Fruit fly (Drosophila melanogaster) whole organism, embryonic: ENCODE data around the gene Rai1.
A peak's percentile ranks its signal among the peaks of the same experiment; 100 is the strongest.

Source experiments
- B-H1 ChIP-seq: fragments of 200-800 bp; sonication (Bioruptor generic); IDR thresholded peaks from 3 replicates; pipeline ENCODE4 v1.3.6; 2022; ENCODE audit warnings: missing biosample characterization, missing genetic modification characterization
- B-H2 ChIP-seq: fragments of 200-800 bp; sonication (Bioruptor generic); optimal IDR thresholded peaks from 2 replicates; lab custom pipeline; 2018; ENCODE audit warnings: missing biosample characterization, mild to moderate bottlenecking, missing genetic modification characterization
- BEAF-32 ChIP-seq: fragments of 200-800 bp; sonication (Bioruptor generic); optimal IDR thresholded peaks from 3 replicates; lab custom pipeline; 2017; ENCODE audit warnings: missing biosample characterization, missing genetic modification characterization, mild to moderate bottlenecking, moderate library complexity, missing genetic modification reagents
- Blimp-1 ChIP-seq: fragments of 200-800 bp; sonication (Bioruptor generic); optimal IDR thresholded peaks from 3 replicates; lab custom pipeline; 2018; ENCODE audit warnings: missing biosample characterization, missing genetic modification characterization, mild to moderate bottlenecking, moderate library complexity, missing genetic modification reagents
- CG10431 ChIP-seq: fragments of 200-800 bp; sonication (Bioruptor generic); optimal IDR thresholded peaks from 3 replicates; lab custom pipeline; 2018; ENCODE audit warnings: missing biosample characterization, mild to moderate bottlenecking, missing genetic modification characterization
- CG12219 ChIP-seq: fragments of 200-800 bp; sonication (Bioruptor generic); optimal IDR thresholded peaks from 3 replicates; lab custom pipeline; 2018; ENCODE audit warnings: missing biosample characterization, mild to moderate bottlenecking, missing genetic modification characterization
- CG13296 ChIP-seq: fragments of 200-800 bp; sonication (Bioruptor generic); optimal IDR thresholded peaks from 3 replicates; lab custom pipeline; 2018; ENCODE audit warnings: missing biosample characterization, mild to moderate bottlenecking, missing genetic modification characterization
- CG14050 ChIP-seq: fragments of 200-800 bp; sonication (Bioruptor generic); IDR thresholded peaks from 3 replicates; pipeline ENCODE4 v1.3.6; 2022; ENCODE audit warnings: missing biosample characterization, missing genetic modification characterization
- CG1603 ChIP-seq: fragments of 200-800 bp; sonication (Bioruptor generic); optimal IDR thresholded peaks from 2 replicates; lab custom pipeline; 2019; ENCODE audit warnings: missing biosample characterization, mild to moderate bottlenecking, missing genetic modification characterization, moderate library complexity
- CG17361 ChIP-seq: fragments of 200-800 bp; sonication (Bioruptor generic); IDR thresholded peaks from 3 replicates; pipeline ENCODE4 v1.3.6; 2022; ENCODE audit warnings: missing biosample characterization, missing genetic modification characterization
- CG2116 ChIP-seq: fragments of 200-800 bp; sonication (Bioruptor generic); optimal IDR thresholded peaks from 3 replicates; lab custom pipeline; 2018; ENCODE audit warnings: missing biosample characterization, mild to moderate bottlenecking, missing genetic modification characterization
- CG2875 ChIP-seq: fragments of 200-800 bp; sonication (Bioruptor generic); optimal IDR thresholded peaks from 2 replicates; lab custom pipeline; 2017; ENCODE audit warnings: missing biosample characterization, mild to moderate bottlenecking, missing genetic modification characterization, missing genetic modification reagents
- CG34224 ChIP-seq: fragments of 200-800 bp; sonication (Bioruptor generic); IDR thresholded peaks from 3 replicates; pipeline ENCODE4 v1.3.6; 2022; ENCODE audit warnings: missing biosample characterization, missing genetic modification characterization; ENCODE audit not compliant: partially characterized antibody
- CG3847 ChIP-seq: fragments of 200-800 bp; sonication (Bioruptor generic); IDR thresholded peaks from 2 replicates; pipeline ENCODE4 v1.3.6; 2022; ENCODE audit warnings: missing biosample characterization, missing genetic modification characterization
- CG6272 ChIP-seq: fragments of 200-800 bp; sonication (Bioruptor generic); IDR thresholded peaks from 2 replicates; pipeline ENCODE4 v1.3.6; 2022; ENCODE audit warnings: missing biosample characterization, missing genetic modification characterization
- CG6791 ChIP-seq: fragments of 200-800 bp; sonication (Bioruptor generic); IDR thresholded peaks from 3 replicates; pipeline ENCODE4 v1.3.6; 2022; ENCODE audit warnings: missing biosample characterization, missing genetic modification characterization; ENCODE audit not compliant: partially characterized antibody
- CG9876 ChIP-seq: fragments of 200-800 bp; sonication (Bioruptor generic); optimal IDR thresholded peaks from 2 replicates; lab custom pipeline; 2016; ENCODE audit warnings: missing biosample characterization, missing genetic modification characterization
- CG9932 ChIP-seq: fragments of 200-800 bp; sonication (Bioruptor generic); IDR thresholded peaks from 2 replicates; pipeline ENCODE4 v1.3.6; 2022; ENCODE audit warnings: missing biosample characterization, missing genetic modification characterization
- Dfd ChIP-seq, 2 experiments: fragments of >200 bp; optimal IDR thresholded peaks; 2 replicates each; lab custom pipeline; 2017; ENCODE audit warnings: missing biosample characterization in 2 of 2, missing genetic modification characterization in 2 of 2
- Dp ChIP-seq: fragments of 200-800 bp; sonication (Bioruptor generic); optimal IDR thresholded peaks from 2 replicates; lab custom pipeline; 2018; ENCODE audit warnings: missing biosample characterization, mild to moderate bottlenecking, missing genetic modification characterization, moderate library complexity
- Dref ChIP-seq: fragments of 200-800 bp; sonication (Bioruptor generic); IDR thresholded peaks from 2 replicates; pipeline ENCODE4 v1.3.6; 2022; ENCODE audit warnings: missing biosample characterization, missing genetic modification characterization
- E2f1 ChIP-seq: fragments of 200-800 bp; sonication (Bioruptor generic); IDR thresholded peaks from 2 replicates; pipeline ENCODE4 v1.3.6; 2022; ENCODE audit warnings: missing biosample characterization, missing genetic modification characterization
- E2f2 ChIP-seq: fragments of 200-800 bp; sonication (Bioruptor generic); IDR thresholded peaks from 2 replicates; pipeline ENCODE4 v1.3.6; 2022; ENCODE audit warnings: missing biosample characterization, missing genetic modification characterization
- Fer1 ChIP-seq: fragments of 200-800 bp; sonication (Bioruptor generic); optimal IDR thresholded peaks from 2 replicates; lab custom pipeline; 2017; ENCODE audit warnings: missing biosample characterization, mild to moderate bottlenecking, missing genetic modification characterization
- GATAe ChIP-seq: fragments of 200-800 bp; sonication (Bioruptor generic); conservative IDR thresholded peaks from 2 replicates; pipeline ENCODE4 v1.3.6; 2022; ENCODE audit warnings: missing biosample characterization, missing genetic modification characterization
- HLH4C ChIP-seq: fragments of 200-800 bp; sonication (Bioruptor generic); IDR thresholded peaks from 3 replicates; pipeline ENCODE4 v1.3.6; 2022; ENCODE audit warnings: missing biosample characterization, missing genetic modification characterization; ENCODE audit not compliant: partially characterized antibody
- Lpt ChIP-seq: fragments of >200 bp; optimal IDR thresholded peaks from 2 replicates; lab custom pipeline; 2018; ENCODE audit warnings: missing biosample characterization, missing genetic modification characterization
- MBD-R2 ChIP-seq: fragments of 200-800 bp; sonication (Bioruptor generic); IDR thresholded peaks from 2 replicates; pipeline ENCODE4 v1.3.6; 2022; ENCODE audit warnings: missing biosample characterization, missing genetic modification characterization
- Max ChIP-seq: fragments of 200-800 bp; sonication (Bioruptor generic); optimal IDR thresholded peaks from 2 replicates; lab custom pipeline; 2016; ENCODE audit warnings: missing biosample characterization, mild to moderate bottlenecking, missing genetic modification characterization
- Med ChIP-seq: fragments of 200-800 bp; sonication (Bioruptor generic); peaks from one replicate; lab custom pipeline; 2016; ENCODE audit warnings: missing biosample characterization, missing genetic modification characterization, mild to moderate bottlenecking, inconsistent platforms, moderate library complexity
- Neu2 ChIP-seq: fragments of 200-800 bp; sonication (Bioruptor generic); optimal IDR thresholded peaks from 3 replicates; lab custom pipeline; 2016; ENCODE audit warnings: missing biosample characterization, missing genetic modification characterization, borderline replicate concordance
- Rfx ChIP-seq: fragments of 200-800 bp; sonication (Bioruptor generic); IDR thresholded peaks from 2 replicates; pipeline ENCODE4 v1.3.6; 2022; ENCODE audit warnings: missing biosample characterization, missing genetic modification characterization
- Six4 ChIP-seq: fragments of 200-800 bp; sonication (Bioruptor generic); optimal IDR thresholded peaks from 2 replicates; lab custom pipeline; 2016; ENCODE audit warnings: missing biosample characterization, missing genetic modification characterization
- Xbp1 ChIP-seq: fragments of 200-800 bp; sonication (Bioruptor generic); optimal IDR thresholded peaks from 3 replicates; lab custom pipeline; 2016; ENCODE audit warnings: missing biosample characterization, mild to moderate bottlenecking, missing genetic modification characterization
- YL-1 ChIP-seq: fragments of 200-800 bp; sonication (Bioruptor generic); optimal IDR thresholded peaks from 3 replicates; lab custom pipeline; 2017; ENCODE audit warnings: missing biosample characterization, mild to moderate bottlenecking, missing genetic modification characterization
- ac ChIP-seq: fragments of 200-800 bp; sonication (Bioruptor generic); optimal IDR thresholded peaks from 3 replicates; lab custom pipeline; 2017; ENCODE audit warnings: missing biosample characterization, mild to moderate bottlenecking, missing genetic modification characterization
- br ChIP-seq: fragments of >200 bp; optimal IDR thresholded peaks from 2 replicates; lab custom pipeline; 2017
- fd102C ChIP-seq: fragments of 200-800 bp; sonication (Bioruptor generic); optimal IDR thresholded peaks from 2 replicates; lab custom pipeline; 2018; ENCODE audit warnings: missing biosample characterization, mild to moderate bottlenecking, missing genetic modification characterization, moderate library complexity
- inv ChIP-seq: fragments of 200-800 bp; sonication (Bioruptor generic); IDR thresholded peaks from 2 replicates; pipeline ENCODE4 v1.3.6; 2022; ENCODE audit warnings: missing biosample characterization, missing genetic modification characterization; ENCODE audit not compliant: partially characterized antibody
- lola ChIP-seq, 3 experiments: fragments of >200 bp in 2 of 3; fragments of 200-800 bp in 1 of 3; sonication (Bioruptor generic) in 1 of 3; optimal IDR thresholded peaks; 2 replicates each; lab custom pipeline; 2017 to 2019; ENCODE audit warnings: missing biosample characterization in 3 of 3, missing genetic modification characterization in 3 of 3, mild to moderate bottlenecking in 1 of 3, moderate library complexity in 1 of 3
- org-1 ChIP-seq: fragments of 200-800 bp; sonication (Bioruptor generic); optimal IDR thresholded peaks from 2 replicates; lab custom pipeline; 2017; ENCODE audit warnings: missing biosample characterization, missing genetic modification characterization
- pzg ChIP-seq: fragments of 200-800 bp; sonication (Bioruptor generic); optimal IDR thresholded peaks from 3 replicates; lab custom pipeline; 2018; ENCODE audit warnings: missing biosample characterization, mild to moderate bottlenecking, missing genetic modification characterization, moderate library complexity
- schlank ChIP-seq: fragments of 200-800 bp; sonication (Bioruptor generic); optimal IDR thresholded peaks from 2 replicates; lab custom pipeline; 2018; ENCODE audit warnings: missing biosample characterization, mild to moderate bottlenecking, missing genetic modification characterization
- scrt ChIP-seq: fragments of 200-800 bp; sonication (Bioruptor generic); optimal IDR thresholded peaks from 2 replicates; lab custom pipeline; 2018; ENCODE audit warnings: missing biosample characterization, mild to moderate bottlenecking, missing genetic modification characterization, moderate library complexity
- sna ChIP-seq: fragments of 200-800 bp; sonication (Bioruptor generic); IDR thresholded peaks from 2 replicates; pipeline ENCODE4 v1.3.6; 2022; ENCODE audit warnings: missing biosample characterization, missing genetic modification characterization; ENCODE audit not compliant: partially characterized antibody
- unpg ChIP-seq: fragments of 200-800 bp; sonication (Bioruptor generic); optimal IDR thresholded peaks from 3 replicates; lab custom pipeline; 2018; ENCODE audit warnings: missing biosample characterization, mild to moderate bottlenecking, missing genetic modification characterization, moderate library complexity

Rai1 gene

dm6 chrX:16791920-16792829, 11.0 kb downstream of the Rai1 start, which contains the start of gene CG4768 (continued):
- no peak for TF ChIP-seq lola (GFP tag; optimal IDR thresholded peaks at IDR 0.05; lab: Kevin White, UChicago)
- peak; percentile 10 for TF ChIP-seq YL-1 (GFP tag; lab: Kevin White, UChicago)
- no peak for TF ChIP-seq ac (GFP tag; lab: Kevin White, UChicago)
- 0 out of 2 replicates have a peak, but pooled peaks have one; percentile 8 for TF ChIP-seq Rfx (GFP tag; lab: Robert Waterston, UW)
- peak; percentile 25 for TF ChIP-seq pzg (GFP tag; lab: Kevin White, UChicago)
- TF ChIP-seq Neu2, result no peak
- no peak for TF ChIP-seq GATAe (GFP tag; lab: Robert Waterston, UW)
- 0 out of 2 replicates have a peak, but pooled peaks have one; percentile 33 for TF ChIP-seq sna (GFP tag; lab: Robert Waterston, UW)
- no peak for TF ChIP-seq Xbp1 (GFP tag; lab: Kevin White, UChicago)
- no peak for TF ChIP-seq schlank (tag; lab: Kevin White, UChicago)
- TF ChIP-seq CG1603 (tag; lab: Kevin White, UChicago), result no peak
- peak; percentile 27; the same call in 1 of the 2 replicates for TF ChIP-seq E2f2 (GFP tag; lab: Robert Waterston, UW)
- peak; percentile 24 for TF ChIP-seq BEAF-32 (GFP tag; lab: Kevin White, UChicago)

dm6 chrX:16791058-16791457, 12.1 kb downstream of the Rai1 start, which contains the start of gene Rrp45:
TSS of gene Rrp45 (minus strand) at chrX:16791266.
- TF ChIP-seq CG6272 (GFP tag; lab: Robert Waterston, UW), result no peak
- TF ChIP-seq B-H1 (GFP tag; lab: Robert Waterston, UW), result no peak
- TF ChIP-seq Dfd (GFP tag; optimal IDR thresholded peaks at IDR 0.05; lab: Kevin White, UChicago), result no peak
- no peak for TF ChIP-seq unpg (GFP tag; lab: Kevin White, UChicago)
- TF ChIP-seq CG3847 (GFP tag; lab: Robert Waterston, UW), result peak; percentile 30; the same call in 1 of the 2 replicates
- TF ChIP-seq Lpt (GFP tag; lab: Kevin White, UChicago), result no peak
- TF ChIP-seq E2f1, result no peak
- no peak for TF ChIP-seq CG14050 (GFP tag; lab: Robert Waterston, UW)
- TF ChIP-seq Max, result peak; percentile 14
- no peak for TF ChIP-seq Six4
- TF ChIP-seq scrt, result no peak
- no peak for TF ChIP-seq CG34224 (GFP tag; lab: Robert Waterston, UW)
- TF ChIP-seq CG2116 (GFP tag; lab: Kevin White, UChicago), result peak; percentile 5
- no peak for TF ChIP-seq CG17361 (GFP tag; lab: Robert Waterston, UW)
- no peak for TF ChIP-seq CG13296 (GFP tag; lab: Kevin White, UChicago)
- no peak for TF ChIP-seq CG12219 (GFP tag; lab: Kevin White, UChicago)
- TF ChIP-seq E2f2 (GFP tag; lab: Robert Waterston, UW), result peak; percentile 50
- TF ChIP-seq B-H2, result no peak
- TF ChIP-seq MBD-R2 (GFP tag; lab: Robert Waterston, UW), result peak; percentile 77
- TF ChIP-seq CG9876 (GFP tag; lab: Kevin White, UChicago), result no peak
- no peak for TF ChIP-seq CG9932 (GFP tag; lab: Robert Waterston, UW)
- TF ChIP-seq inv (GFP tag; lab: Robert Waterston, UW), result no peak
- TF ChIP-seq CG6791 (GFP tag; lab: Robert Waterston, UW), result no peak
- peak; percentile 41 for TF ChIP-seq Dp (GFP tag; lab: Kevin White, UChicago)
- no peak for TF ChIP-seq Blimp-1 (GFP tag; lab: Kevin White, UChicago)
- TF ChIP-seq Med (GFP tag; lab: Kevin White, UChicago), result peak; percentile 64
- TF ChIP-seq org-1 (GFP tag; lab: Kevin White, UChicago), result no peak
- TF ChIP-seq br (lab: Kevin White, UChicago), result no peak
- TF ChIP-seq CG2875 (GFP tag; lab: Kevin White, UChicago), result no peak
- 0 out of 2 replicates have a peak, but pooled peaks have one; percentile 21 for TF ChIP-seq Dref (GFP tag; lab: Robert Waterston, UW)
- no peak for TF ChIP-seq Fer1 (GFP tag; lab: Kevin White, UChicago)
- no peak for TF ChIP-seq HLH4C
- TF ChIP-seq CG10431 (GFP tag; lab: Kevin White, UChicago), result peak; percentile 96
- no peak for TF ChIP-seq fd102C (GFP tag; lab: Kevin White, UChicago)
- peak; percentile 31 for TF ChIP-seq pzg (GFP tag; lab: Kevin White, UChicago)
